Worm (Caenorhabditis elegans): Measurements from ENCODE around the gene H03E18.2.

The H03E18.2 gene

ce11 chrX:8550099-8550498 is 29.8 kb upstream of the H03E18.2 start (continued):
- TF ChIP-seq duxl-1 (tag; optimal IDR thresholded peaks at IDR 0.05; ENCODE audit: poor library complexity) (no peak), dmd-8 (GFP tag; IDR thresholded peaks at IDR 0.05) (no peak)

ce11 chrX:8549026-8549425 is 28.7 kb upstream of the H03E18.2 start, which contains the start of gene D2021.4:
D2021.4 (minus strand) TSS chrX:8549073.
- TF ChIP-seq T20F7.1 (GFP tag; optimal IDR thresholded peaks at IDR 0.05): peak; percentile 4
- TF ChIP-seq ceh-62 (tag; optimal IDR thresholded peaks at IDR 0.05): no peak
- TF ChIP-seq hif-1 (tag; optimal IDR thresholded peaks at IDR 0.05): peak in 1 of 2 experiments; percentile 62
- no peak for TF ChIP-seq egl-43 (GFP tag; IDR thresholded peaks at IDR 0.05)
- TF ChIP-seq mep-1 (tag; optimal IDR thresholded peaks at IDR 0.05): peak; percentile 13
- peak; percentile 22 for TF ChIP-seq ztf-7 (tag; optimal IDR thresholded peaks at IDR 0.05)
- TF ChIP-seq nhr-48 (tag; optimal IDR thresholded peaks at IDR 0.05): no peak
- peak; percentile 55 for TF ChIP-seq dve-1 (tag; optimal IDR thresholded peaks at IDR 0.05; ENCODE audit: insufficient read depth)
- peak; percentile 41 for TF ChIP-seq nhr-28 (tag; optimal IDR thresholded peaks at IDR 0.05)
- no peak for TF ChIP-seq daf-16 (GFP tag; optimal IDR thresholded peaks at IDR 0.05)
- TF ChIP-seq daf-16 (tag; optimal IDR thresholded peaks at IDR 0.05): peak; percentile 98
- peak; percentile 38 for TF ChIP-seq hlh-30 (tag; optimal IDR thresholded peaks at IDR 0.05; ENCODE audit: insufficient read depth)
- peak; percentile 50 for TF ChIP-seq nhr-77 (tag; optimal IDR thresholded peaks at IDR 0.05)
- peak; percentile 71 for TF ChIP-seq hlh-11 (tag; optimal IDR thresholded peaks at IDR 0.05)
- TF ChIP-seq mdl-1 (tag; optimal IDR thresholded peaks at IDR 0.05): peak in 1 of 2 experiments; percentile 35
- TF ChIP-seq fos-1 (tag; optimal IDR thresholded peaks at IDR 0.05): no peak
- TF ChIP-seq nhr-102 (tag; optimal IDR thresholded peaks at IDR 0.05): peak; percentile 27
- TF ChIP-seq dmd-6 (GFP tag; IDR thresholded peaks at IDR 0.05): peak; percentile 67

DNA sequence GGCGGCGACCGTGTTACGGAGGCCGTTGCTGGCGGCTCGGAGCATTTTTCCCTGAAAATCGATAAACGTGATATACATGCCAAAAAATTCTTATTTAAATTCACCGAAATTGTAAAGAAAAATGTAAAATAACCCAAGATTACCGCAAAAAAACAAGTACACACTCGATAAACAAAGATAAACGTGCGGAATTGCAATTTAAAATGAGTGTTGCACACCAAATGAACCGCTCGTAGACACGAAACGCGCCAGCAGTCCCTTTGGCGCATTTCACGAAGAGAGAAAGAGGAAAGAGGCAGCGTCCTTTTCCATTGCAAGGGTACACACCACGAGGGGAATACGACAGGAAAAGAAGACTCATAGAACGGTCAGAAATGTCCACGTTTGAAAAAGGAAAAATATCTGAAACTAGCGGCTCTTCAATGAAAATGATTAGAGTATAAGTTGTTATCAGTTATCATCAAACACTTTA is 25.7 kb upstream of the H03E18.2 start, which contains the start of gene sdha-1:
Gene sdha-1, minus strand, starts transcription at position 51 of the 472 bp plus-strand sequence.
- TF ChIP-seq D1046.2 (GFP tag; IDR thresholded peaks at IDR 0.05): no peak
- no peak for TF ChIP-seq nhr-111 (GFP tag; optimal IDR thresholded peaks at IDR 0.05)
- TF ChIP-seq vab-7 (GFP tag; IDR thresholded peaks at IDR 0.05): no peak
- peak; percentile 86 for TF ChIP-seq nhr-77 (tag; optimal IDR thresholded peaks at IDR 0.05)
- TF ChIP-seq mdt-29 (GFP tag; IDR thresholded peaks at IDR 0.05): no peak
- peak; percentile 86 for TF ChIP-seq mes-2 (tag; optimal IDR thresholded peaks at IDR 0.05; ENCODE audit: poor library complexity, severe bottlenecking)
- peak; percentile 94 for TF ChIP-seq hlh-30 (tag; optimal IDR thresholded peaks at IDR 0.05; ENCODE audit: insufficient read depth)
- no peak for TF ChIP-seq ceh-82 (tag; optimal IDR thresholded peaks at IDR 0.05)
- TF ChIP-seq Y75B8A.6 (GFP tag; IDR thresholded peaks at IDR 0.05): no peak
- peak; percentile 66 for TF ChIP-seq duxl-1 (tag; optimal IDR thresholded peaks at IDR 0.05; ENCODE audit: poor library complexity)
- no peak for TF ChIP-seq zfp-2 (tag; optimal IDR thresholded peaks at IDR 0.05)
- peak; percentile 64; the same call in 1 of the 2 replicates for TF ChIP-seq ceh-20 (GFP tag; IDR thresholded peaks at IDR 0.05)
- TF ChIP-seq daf-16 (GFP tag; optimal IDR thresholded peaks at IDR 0.05): peak in 1 of 2 experiments; percentile 56
- peak; percentile 93 for TF ChIP-seq daf-16 (tag; optimal IDR thresholded peaks at IDR 0.05)
- peak; percentile 33 for TF ChIP-seq zip-2 (tag; optimal IDR thresholded peaks at IDR 0.05)
- TF ChIP-seq fos-1 (tag; optimal IDR thresholded peaks at IDR 0.05): no peak
- TF ChIP-seq dve-1 (tag; optimal IDR thresholded peaks at IDR 0.05; ENCODE audit: insufficient read depth): peak; percentile 98
- TF ChIP-seq ZK337.2 (GFP tag; IDR thresholded peaks at IDR 0.05): no peak
- peak; percentile 82 for TF ChIP-seq hmg-1.1 (GFP tag; IDR thresholded peaks at IDR 0.05)
- TF ChIP-seq F49E8.2 (tag; optimal IDR thresholded peaks at IDR 0.05; ENCODE audit: borderline replicate concordance): no peak
- TF ChIP-seq attf-4 (tag; optimal IDR thresholded peaks at IDR 0.05): no peak
- peak; percentile 43; the same call in 1 of the 2 replicates for TF ChIP-seq nhr-42 (GFP tag; IDR thresholded peaks at IDR 0.05)
- no peak for TF ChIP-seq ceh-28 (tag; optimal IDR thresholded peaks at IDR 0.05)
- TF ChIP-seq cey-2 (tag; optimal IDR thresholded peaks at IDR 0.05; ENCODE audit: borderline replicate concordance, insufficient read depth): no peak
- TF ChIP-seq mxl-3 (GFP tag; optimal IDR thresholded peaks at IDR 0.05): peak; percentile 93
- TF ChIP-seq egl-27 (tag; optimal IDR thresholded peaks at IDR 0.05): no peak
- no peak for TF ChIP-seq set-16 (GFP tag; IDR thresholded peaks at IDR 0.05)
- TF ChIP-seq F26F4.8 (GFP tag; conservative IDR thresholded peaks at IDR 0.05): no peak
- no peak for TF ChIP-seq snpc-1.2 (GFP tag; IDR thresholded peaks at IDR 0.05)
- no peak for TF ChIP-seq daf-12 (tag; optimal IDR thresholded peaks at IDR 0.05)
- peak; percentile 86 for TF ChIP-seq lin-13 (GFP tag; optimal IDR thresholded peaks at IDR 0.05)
- peak; percentile 70 for TF ChIP-seq ztf-7 (tag; optimal IDR thresholded peaks at IDR 0.05)
- no peak for TF ChIP-seq dmd-9 (GFP tag; IDR thresholded peaks at IDR 0.05)
- TF ChIP-seq ztf-11 (tag; optimal IDR thresholded peaks at IDR 0.05): no peak
